Worm (Caenorhabditis elegans) whole organism, L3 larva: Measurements from ENCODE around the gene C07G3.15.

Experiments used
- ama-1 ChIP-seq: fragments of 150-350 bp; optimal IDR thresholded peaks from 2 replicates; lab custom pipeline; 2018
- ceh-82 ChIP-seq: fragments of 150-350 bp; optimal IDR thresholded peaks from 2 replicates; lab custom pipeline; 2014; ENCODE audit warnings: missing biosample characterization, missing genetic modification characterization
- fkh-10 ChIP-seq: sonication (generic microtip); optimal IDR thresholded peaks from 2 replicates; lab custom pipeline; 2017; ENCODE audit warnings: missing biosample characterization, missing genetic modification reagents, missing genetic modification characterization
- mml-1 ChIP-seq: fragments of 150-350 bp; sonication (generic microtip); optimal IDR thresholded peaks from 3 replicates; lab custom pipeline; 2014; ENCODE audit warnings: missing biosample characterization, missing genetic modification characterization
- nhr-11 ChIP-seq: fragments of 150-350 bp; optimal IDR thresholded peaks from 2 replicates; lab custom pipeline; 2014; ENCODE audit warnings: missing biosample characterization, missing genetic modification characterization
- nhr-12 ChIP-seq: fragments of 150-350 bp; optimal IDR thresholded peaks from 2 replicates; lab custom pipeline; 2014; ENCODE audit warnings: missing biosample characterization, missing genetic modification characterization
- nhr-43 ChIP-seq: sonication (generic microtip); optimal IDR thresholded peaks from 2 replicates; lab custom pipeline; 2016; ENCODE audit warnings: mild to moderate bottlenecking, missing genetic modification characterization, missing compliant biosample characterization; ENCODE audit not compliant: poor library complexity, severe bottlenecking
- nhr-77 ChIP-seq: fragments of 150-350 bp; optimal IDR thresholded peaks from 2 replicates; lab custom pipeline; 2014; ENCODE audit warnings: missing biosample characterization, missing genetic modification characterization
- snpc-4 ChIP-seq: fragments of 150-350 bp; optimal IDR thresholded peaks from 2 replicates; lab custom pipeline; 2014; ENCODE audit warnings: missing biosample characterization, missing genetic modification characterization
- zag-1 ChIP-seq: fragments of 150-350 bp; optimal IDR thresholded peaks from 2 replicates; lab custom pipeline; 2014; ENCODE audit warnings: missing biosample characterization, missing genetic modification characterization
- ztf-11 ChIP-seq: fragments of 150-350 bp; optimal IDR thresholded peaks from 2 replicates; lab custom pipeline; 2014; ENCODE audit warnings: missing biosample characterization, missing genetic modification characterization

DNA sequence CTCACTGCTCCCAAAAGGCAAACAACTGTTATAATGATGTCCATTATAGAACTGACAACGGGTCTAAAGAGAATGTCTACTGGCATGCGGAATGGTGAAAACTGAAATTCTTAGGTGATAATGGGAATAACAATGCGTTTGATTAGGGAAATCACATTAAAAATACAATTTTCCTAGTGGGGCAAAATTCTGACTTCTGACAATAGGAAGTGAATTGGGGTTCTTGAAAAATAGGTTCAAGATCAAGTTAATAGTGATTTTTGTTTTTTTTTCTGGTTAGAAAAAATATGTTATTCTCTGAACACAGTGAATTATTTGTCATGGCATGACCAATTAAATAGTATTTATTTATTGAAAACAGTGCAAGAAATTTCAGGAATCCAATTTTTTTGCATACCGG, 9.9 kb downstream of the C07G3.15 start, which contains the start of gene srbc-32:
- TF ChIP-seq ama-1 (lab: Kevin White, UChicago), result no peak
- no peak for TF ChIP-seq nhr-12 (tag; lab: Kevin White, UChicago)
- TF ChIP-seq nhr-11 (tag; lab: Kevin White, UChicago), result no peak
- no peak for TF ChIP-seq ceh-82
- TF ChIP-seq ztf-11 (tag; lab: Kevin White, UChicago), result no peak
- no peak for TF ChIP-seq mml-1 (tag; lab: Kevin White, UChicago)
- TF ChIP-seq fkh-10 (GFP tag; lab: Kevin White, UChicago), result no peak
- no peak for TF ChIP-seq snpc-4 (tag; lab: Kevin White, UChicago)
- TF ChIP-seq nhr-77 (tag; lab: Kevin White, UChicago), result no peak
- TF ChIP-seq nhr-43 (tag; lab: Kevin White, UChicago), result no peak
- TF ChIP-seq zag-1, result no peak
